In the genomic region with DNA sequence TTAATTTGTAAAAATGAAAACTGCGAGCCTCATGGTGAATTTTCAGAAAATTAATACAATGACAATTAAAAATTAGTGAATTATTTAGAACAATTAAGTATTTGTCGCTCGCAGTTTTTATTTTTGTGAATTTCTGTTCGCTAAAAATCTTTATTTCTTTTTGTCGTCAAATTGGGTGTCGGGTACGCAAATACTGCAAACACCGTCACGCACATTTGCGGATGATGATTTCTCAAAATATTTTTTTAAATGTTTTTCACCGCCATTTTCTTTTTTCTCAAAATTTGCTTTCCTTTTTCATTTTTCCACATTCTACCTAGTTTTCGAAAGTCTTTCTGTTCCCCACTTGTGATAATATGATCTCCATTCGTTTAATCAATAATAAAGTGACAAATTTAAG, we compare ENCODE assay signal across 7 worm cellular contexts.
TF ChIP-seq lines count a peak whose summit lies in the region.

No protein-coding gene starts in this region.

TF ChIP-seq in whole organism, L1 larva, 84 proteins besides CTCF, POLR2A, EP300 and RAD21 (continues in another document):
- TF ChIP-seq alr-1 (tag; optimal IDR thresholded peaks at IDR 0.05; lab: Kevin White, UChicago; ENCODE audit: borderline replicate concordance): no peak
- TF ChIP-seq unc-86 (tag; optimal IDR thresholded peaks at IDR 0.05; lab: Kevin White, UChicago): no peak
- no peak for TF ChIP-seq lin-14 (GFP tag; optimal IDR thresholded peaks at IDR 0.05; lab: Kevin White, UChicago)
- no peak for TF ChIP-seq tlp-1 (tag; optimal IDR thresholded peaks at IDR 0.05; lab: Kevin White, UChicago)
- no peak for TF ChIP-seq nhr-237 (tag; optimal IDR thresholded peaks at IDR 0.05; lab: Kevin White, UChicago)
- peak; percentile 36 for TF ChIP-seq mep-1 (tag; optimal IDR thresholded peaks at IDR 0.05; lab: Kevin White, UChicago)
- peak; percentile 28 for TF ChIP-seq fos-1 (tag; optimal IDR thresholded peaks at IDR 0.05; lab: Kevin White, UChicago)
- TF ChIP-seq efl-3 (GFP tag; optimal IDR thresholded peaks at IDR 0.05; lab: Kevin White, UChicago): no peak
- peak; percentile 49 for TF ChIP-seq xbp-1 (tag; optimal IDR thresholded peaks at IDR 0.05; lab: Kevin White, UChicago)
- peak; percentile 54 to 64 for TF ChIP-seq lin-35 (GFP tag; optimal IDR thresholded peaks at IDR 0.05; lab: Kevin White, UChicago)
- TF ChIP-seq unc-62 (GFP tag; optimal IDR thresholded peaks at IDR 0.05; lab: Kevin White, UChicago): no peak
- TF ChIP-seq elt-2 (tag; optimal IDR thresholded peaks at IDR 0.05; lab: Kevin White, UChicago): no peak

TF ChIP-seq in whole organism, L2 larva, 48 proteins besides CTCF, POLR2A, EP300 and RAD21 (continues in another document):
- TF ChIP-seq nhr-11 (tag; optimal IDR thresholded peaks at IDR 0.05; lab: Kevin White, UChicago) (no peak), ZK546.5 (tag; optimal IDR thresholded peaks at IDR 0.05; lab: Kevin White, UChicago) (no peak), egl-27 (tag; optimal IDR thresholded peaks at IDR 0.05; lab: Kevin White, UChicago) (no peak), nhr-21 (tag; optimal IDR thresholded peaks at IDR 0.05; lab: Kevin White, UChicago) (no peak), gmeb-1 (tag; optimal IDR thresholded peaks at IDR 0.05; lab: Kevin White, UChicago) (no peak), lin-39 (tag; optimal IDR thresholded peaks at IDR 0.05; lab: Kevin White, UChicago) (no peak), nhr-10 (tag; optimal IDR thresholded peaks at IDR 0.05; lab: Kevin White, UChicago) (no peak), nhr-237 (tag; optimal IDR thresholded peaks at IDR 0.05; lab: Kevin White, UChicago) (no peak), unc-55 (GFP tag; optimal IDR thresholded peaks at IDR 0.05; lab: Kevin White, UChicago) (peak; percentile 78), unc-62 (GFP tag; optimal IDR thresholded peaks at IDR 0.05; lab: Kevin White, UChicago) (no peak), skn-1 (tag; optimal IDR thresholded peaks at IDR 0.05; lab: Kevin White, UChicago) (peak; percentile 98), snpc-4 (tag; optimal IDR thresholded peaks at IDR 0.05; lab: Kevin White, UChicago) (peak; percentile 11), ceh-82 (tag; optimal IDR thresholded peaks at IDR 0.05; lab: Kevin White, UChicago) (no peak)

TF ChIP-seq in whole organism, L3 larva, 47 proteins besides CTCF, POLR2A, EP300 and RAD21 (continues in another document):
- TF ChIP-seq lsy-12 (tag; optimal IDR thresholded peaks at IDR 0.05; lab: Kevin White, UChicago): no peak
- no peak for TF ChIP-seq pqm-1 (tag; optimal IDR thresholded peaks at IDR 0.05; lab: Kevin White, UChicago)
- TF ChIP-seq R02D3.7 (tag; optimal IDR thresholded peaks at IDR 0.05; lab: Kevin White, UChicago): peak; percentile 10
- TF ChIP-seq unc-62 (GFP tag; optimal IDR thresholded peaks at IDR 0.05; lab: Kevin White, UChicago): no peak
- no peak for TF ChIP-seq mdl-1 (tag; optimal IDR thresholded peaks at IDR 0.05; lab: Kevin White, UChicago)
- no peak for TF ChIP-seq zag-1 (tag; optimal IDR thresholded peaks at IDR 0.05; lab: Kevin White, UChicago)
- TF ChIP-seq nhr-11 (tag; optimal IDR thresholded peaks at IDR 0.05; lab: Kevin White, UChicago): no peak
- TF ChIP-seq lin-15B (tag; optimal IDR thresholded peaks at IDR 0.05; lab: Kevin White, UChicago): peak; percentile 39
- no peak for TF ChIP-seq sea-2 (GFP tag; optimal IDR thresholded peaks at IDR 0.05; lab: Kevin White, UChicago)
- peak; percentile 58 for TF ChIP-seq pha-4 (tag; optimal IDR thresholded peaks at IDR 0.05; lab: Kevin White, UChicago)
- TF ChIP-seq aly-2 (tag; optimal IDR thresholded peaks at IDR 0.05; lab: Kevin White, UChicago): no peak
- no peak for TF ChIP-seq ceh-82 (tag; optimal IDR thresholded peaks at IDR 0.05; lab: Kevin White, UChicago)
- TF ChIP-seq skn-1 (tag; optimal IDR thresholded peaks at IDR 0.05; lab: Kevin White, UChicago): peak; percentile 98
- no peak for TF ChIP-seq ztf-11 (tag; optimal IDR thresholded peaks at IDR 0.05; lab: Kevin White, UChicago)

TF ChIP-seq in whole organism, L4 larva, 104 proteins besides CTCF, POLR2A, EP300 and RAD21:
- TF ChIP-seq spr-1 (tag; optimal IDR thresholded peaks at IDR 0.05; lab: Kevin White, UChicago) (no peak), dpl-1 (GFP tag; optimal IDR thresholded peaks at IDR 0.05; lab: Kevin White, UChicago) (peak; percentile 63), rbr-2 (tag; optimal IDR thresholded peaks at IDR 0.05; lab: Kevin White, UChicago) (peak; percentile 24)

TF ChIP-seq in whole organism, late embryonic, 69 proteins besides CTCF, POLR2A, EP300 and RAD21:
- TF ChIP-seq unc-3 (GFP tag; conservative IDR thresholded peaks at IDR 0.05; lab: Robert Waterston, UW): no peak
- no peak for TF ChIP-seq unc-3 (tag; optimal IDR thresholded peaks at IDR 0.05; lab: Kevin White, UChicago)
- peak; percentile 1 for TF ChIP-seq unc-55 (GFP tag; optimal IDR thresholded peaks at IDR 0.05; lab: Kevin White, UChicago)
- TF ChIP-seq nfya-1 (tag; optimal IDR thresholded peaks at IDR 0.05; lab: Kevin White, UChicago): peak; percentile 28
- no peak for TF ChIP-seq ztf-16 (tag; optimal IDR thresholded peaks at IDR 0.05; lab: Kevin White, UChicago)
- no peak for TF ChIP-seq unc-42 (tag; optimal IDR thresholded peaks at IDR 0.05; lab: Kevin White, UChicago)

TF ChIP-seq in whole organism, mixed stage, embryonic, 35 proteins besides CTCF, POLR2A, EP300 and RAD21:
- peak; percentile 37 for TF ChIP-seq ces-1 (GFP tag; optimal IDR thresholded peaks at IDR 0.05; lab: Kevin White, UChicago)
- TF ChIP-seq ceh-43 (GFP tag; optimal IDR thresholded peaks at IDR 0.05; lab: Kevin White, UChicago): peak; percentile 62
- no peak for TF ChIP-seq cnd-1 (tag; optimal IDR thresholded peaks at IDR 0.05; lab: Kevin White, UChicago)
- TF ChIP-seq unc-120 (tag; optimal IDR thresholded peaks at IDR 0.05; lab: Kevin White, UChicago; ENCODE audit: poor library complexity, severe bottlenecking): no peak
- TF ChIP-seq mep-1 (tag; optimal IDR thresholded peaks at IDR 0.05; lab: Kevin White, UChicago): peak; percentile 39
- peak; percentile 30 for TF ChIP-seq lsy-2 (tag; optimal IDR thresholded peaks at IDR 0.05; lab: Kevin White, UChicago)
- TF ChIP-seq nhr-237 (tag; optimal IDR thresholded peaks at IDR 0.05; lab: Kevin White, UChicago): peak; percentile 2
- no peak for TF ChIP-seq lin-32 (GFP tag; optimal IDR thresholded peaks at IDR 0.05; lab: Kevin White, UChicago)

TF ChIP-seq in whole organism, young adult, 124 proteins besides CTCF, POLR2A, EP300 and RAD21 (continues in another document):
- TF ChIP-seq F57C9.4 (tag; optimal IDR thresholded peaks at IDR 0.05; lab: Kevin White, UChicago): no peak
- peak; percentile 43 for TF ChIP-seq F23B12.7 (tag; optimal IDR thresholded peaks at IDR 0.05; lab: Kevin White, UChicago; ENCODE audit: insufficient read depth)
- no peak for TF ChIP-seq dpff-1 (tag; optimal IDR thresholded peaks at IDR 0.05; lab: Kevin White, UChicago)
- no peak for TF ChIP-seq lir-1 (GFP tag; conservative IDR thresholded peaks at IDR 0.05; lab: Robert Waterston, UW)
- TF ChIP-seq pbrm-1 (GFP tag; IDR thresholded peaks at IDR 0.05; lab: Robert Waterston, UW): no peak
- no peak for TF ChIP-seq egl-44 (GFP tag; IDR thresholded peaks at IDR 0.05; lab: Robert Waterston, UW)
- TF ChIP-seq lin-54 (GFP tag; optimal IDR thresholded peaks at IDR 0.05; lab: Kevin White, UChicago): peak; percentile 51
- TF ChIP-seq athp-1 (tag; optimal IDR thresholded peaks at IDR 0.05; lab: Kevin White, UChicago): no peak
- TF ChIP-seq F22D6.2 (tag; optimal IDR thresholded peaks at IDR 0.05; lab: Kevin White, UChicago): no peak
- TF ChIP-seq C06A6.2 (GFP tag; conservative IDR thresholded peaks at IDR 0.05; lab: Robert Waterston, UW): no peak
- TF ChIP-seq somi-1 (GFP tag; optimal IDR thresholded peaks at IDR 0.05; lab: Kevin White, UChicago): no peak
- TF ChIP-seq F49E8.2 (tag; optimal IDR thresholded peaks at IDR 0.05; lab: Kevin White, UChicago; ENCODE audit: insufficient read depth): no peak
- no peak for TF ChIP-seq ZK185.1 (tag; optimal IDR thresholded peaks at IDR 0.05; lab: Kevin White, UChicago; ENCODE audit: poor library complexity, severe bottlenecking)
- TF ChIP-seq ztf-6 (GFP tag; IDR thresholded peaks at IDR 0.05; lab: Robert Waterston, UW): no peak
- TF ChIP-seq F55B11.4 (tag; optimal IDR thresholded peaks at IDR 0.05; lab: Kevin White, UChicago; ENCODE audit: borderline replicate concordance, insufficient read depth): no peak
- no peak for TF ChIP-seq Y53G8AR.9 (GFP tag; conservative IDR thresholded peaks at IDR 0.05; lab: Robert Waterston, UW)
- no peak for TF ChIP-seq nhr-27 (tag; optimal IDR thresholded peaks at IDR 0.05; lab: Kevin White, UChicago)
- TF ChIP-seq madf-6 (GFP tag; IDR thresholded peaks at IDR 0.05; lab: Robert Waterston, UW): peak; percentile 47; the same call in 1 of the 2 replicates
- no peak for TF ChIP-seq C17E4.6 (GFP tag; IDR thresholded peaks at IDR 0.05; lab: Robert Waterston, UW)
- no peak for TF ChIP-seq F57A8.1 (GFP tag; optimal IDR thresholded peaks at IDR 0.05; lab: Kevin White, UChicago)
- no peak for TF ChIP-seq nhr-80 (tag; optimal IDR thresholded peaks at IDR 0.05; lab: Kevin White, UChicago)
- no peak for TF ChIP-seq sea-2 (GFP tag; IDR thresholded peaks at IDR 0.05; lab: Robert Waterston, UW)
- no peak for TF ChIP-seq B0261.1 (tag; optimal IDR thresholded peaks at IDR 0.05; lab: Kevin White, UChicago)
- no peak for TF ChIP-seq sdz-38 (tag; optimal IDR thresholded peaks at IDR 0.05; lab: Kevin White, UChicago)
- TF ChIP-seq snpc-3.4 (tag; optimal IDR thresholded peaks at IDR 0.05; lab: Kevin White, UChicago): peak; percentile 52
- no peak for TF ChIP-seq K11D2.4 (GFP tag; IDR thresholded peaks at IDR 0.05; lab: Robert Waterston, UW)
- no peak for TF ChIP-seq akir-1 (GFP tag; optimal IDR thresholded peaks at IDR 0.05; lab: Kevin White, UChicago)
- TF ChIP-seq lin-26 (GFP tag; IDR thresholded peaks at IDR 0.05; lab: Robert Waterston, UW): no peak
- TF ChIP-seq nfya-1 (tag; optimal IDR thresholded peaks at IDR 0.05; lab: Kevin White, UChicago; ENCODE audit: borderline replicate concordance, insufficient read depth): no peak
- peak; percentile 24 for TF ChIP-seq dpl-1 (GFP tag; optimal IDR thresholded peaks at IDR 0.05; lab: Kevin White, UChicago)
- TF ChIP-seq F33H1.4 (GFP tag; IDR thresholded peaks at IDR 0.05; lab: Robert Waterston, UW): peak; percentile 34; the same call in 1 of the 2 replicates
- TF ChIP-seq madf-3 (GFP tag; IDR thresholded peaks at IDR 0.05; lab: Robert Waterston, UW): no peak
- TF ChIP-seq Y53F4B.3 (GFP tag; IDR thresholded peaks at IDR 0.05; lab: Robert Waterston, UW): no peak
- no peak for TF ChIP-seq B0019.2 (GFP tag; conservative IDR thresholded peaks at IDR 0.05; lab: Robert Waterston, UW)
- TF ChIP-seq D2030.7 (GFP tag; IDR thresholded peaks at IDR 0.05; lab: Robert Waterston, UW): no peak
- TF ChIP-seq ztf-25 (GFP tag; IDR thresholded peaks at IDR 0.05; lab: Robert Waterston, UW): no peak
- no peak for TF ChIP-seq lag-1 (GFP tag; IDR thresholded peaks at IDR 0.05; lab: Robert Waterston, UW)
- TF ChIP-seq hlh-26 (GFP tag; conservative IDR thresholded peaks at IDR 0.05; lab: Robert Waterston, UW): no peak
